Worm (Caenorhabditis elegans) whole organism, L4/young adult: Measurements from ENCODE around the gene rgs-6.

Experiments used
- W03F9.2 ChIP-seq: fragments of 150-350 bp; optimal IDR thresholded peaks from 2 replicates; lab custom pipeline; 2014; ENCODE audit warnings: missing biosample characterization, missing genetic modification characterization
- dao-5 ChIP-seq: sonication (generic microtip); optimal IDR thresholded peaks from 2 replicates; lab custom pipeline; 2016; ENCODE audit warnings: missing genotype, missing genetic modification characterization, moderate library complexity, missing compliant biosample characterization

ce11 chrX:5770648-5771047 is 37.1 kb upstream of the rgs-6 start, which contains the start of gene C54H2.4:
- TF ChIP-seq dao-5 (tag; lab: Kevin White, UChicago) (no peak), W03F9.2 (tag; lab: Kevin White, UChicago) (no peak)
